Worm (Caenorhabditis elegans) whole organism, L2 larva: ENCODE results near the gene srt-69.

Experiments used
- C34F6.9 ChIP-seq: fragments of 150-350 bp; optimal IDR thresholded peaks from 2 replicates; lab custom pipeline; 2014; ENCODE audit warnings: missing biosample characterization, missing genetic modification characterization
- F13H6.1 ChIP-seq: sonication (generic microtip); optimal IDR thresholded peaks from 2 replicates; lab custom pipeline; 2016; ENCODE audit warnings: missing genetic modification characterization, missing compliant biosample characterization
- Y55F3AM.14 ChIP-seq: fragments of 200-800 bp; sonication (Bioruptor generic); optimal IDR thresholded peaks from 2 replicates; lab custom pipeline; 2018; ENCODE audit warnings: mild to moderate bottlenecking, missing genetic modification characterization, missing compliant biosample characterization
- ZK546.5 ChIP-seq: sonication (generic microtip); optimal IDR thresholded peaks from 2 replicates; lab custom pipeline; 2017; ENCODE audit warnings: missing biosample characterization, missing genetic modification characterization
- aly-2 ChIP-seq: fragments of 150-350 bp; optimal IDR thresholded peaks from 2 replicates; lab custom pipeline; 2014; ENCODE audit warnings: missing biosample characterization, missing genetic modification characterization
- ama-1 ChIP-seq: fragments of 150-350 bp; optimal IDR thresholded peaks from 2 replicates; lab custom pipeline; 2018; ENCODE audit warnings: inconsistent platforms
- blmp-1 ChIP-seq: sonication (generic microtip); optimal IDR thresholded peaks from 2 replicates; lab custom pipeline; 2017; ENCODE audit warnings: missing genetic modification characterization, mild to moderate bottlenecking, missing compliant biosample characterization, antibody characterized with exemption, moderate library complexity; ENCODE audit not compliant: insufficient read depth
- ceh-16 ChIP-seq: fragments of 150-350 bp; optimal IDR thresholded peaks from 2 replicates; lab custom pipeline; 2014; ENCODE audit warnings: missing biosample characterization, missing genetic modification characterization
- ceh-82 ChIP-seq: fragments of 150-350 bp; optimal IDR thresholded peaks from 2 replicates; lab custom pipeline; 2014; ENCODE audit warnings: missing biosample characterization, missing genetic modification characterization
- crh-2 ChIP-seq: sonication (generic microtip); optimal IDR thresholded peaks from 2 replicates; lab custom pipeline; 2017; ENCODE audit warnings: missing biosample characterization, missing genetic modification characterization
- egl-27 ChIP-seq: sonication (generic microtip); optimal IDR thresholded peaks from 3 replicates; lab custom pipeline; 2017; ENCODE audit warnings: missing biosample characterization, missing genetic modification reagents, missing genetic modification characterization
- elt-1 ChIP-seq: fragments of 150-350 bp; optimal IDR thresholded peaks from 2 replicates; lab custom pipeline; 2014; ENCODE audit warnings: missing biosample characterization, missing genetic modification characterization
- fos-1 ChIP-seq: fragments of 150-350 bp; optimal IDR thresholded peaks from 2 replicates; lab custom pipeline; 2014; ENCODE audit warnings: missing biosample characterization, missing genetic modification characterization
- gmeb-1 ChIP-seq: fragments of 150-350 bp; optimal IDR thresholded peaks from 2 replicates; lab custom pipeline; 2014; ENCODE audit warnings: missing biosample characterization, missing genetic modification characterization
- lin-11 ChIP-seq: fragments of 150-350 bp; sonication (generic microtip); optimal IDR thresholded peaks from 2 replicates; lab custom pipeline; 2014; ENCODE audit warnings: missing biosample characterization, missing genetic modification characterization, inconsistent platforms, mixed read lengths
- lin-13 ChIP-seq: fragments of 150-350 bp; optimal IDR thresholded peaks from 2 replicates; lab custom pipeline; 2014; ENCODE audit warnings: missing biosample characterization, missing genetic modification reagents, missing genetic modification characterization
- lin-39 ChIP-seq: fragments of 150-350 bp; optimal IDR thresholded peaks from 2 replicates; lab custom pipeline; 2014; ENCODE audit warnings: missing biosample characterization, missing genetic modification reagents, missing genetic modification characterization
- lsy-2 ChIP-seq, 2 experiments: fragments of 150-350 bp in 1 of 2; sonication (generic microtip) in 1 of 2; optimal IDR thresholded peaks; 2 replicates each; lab custom pipeline; 2014 to 2017; ENCODE audit warnings: missing biosample characterization in 2 of 2, missing genetic modification characterization in 2 of 2
- mab-5 ChIP-seq: fragments of 150-350 bp; optimal IDR thresholded peaks from 2 replicates; lab custom pipeline; 2014; ENCODE audit warnings: missing biosample characterization, missing genetic modification characterization
- mbf-1 ChIP-seq: sonication (generic microtip); optimal IDR thresholded peaks from 2 replicates; lab custom pipeline; 2017; ENCODE audit warnings: missing biosample characterization, missing genetic modification characterization
- mdl-1 ChIP-seq, 2 experiments: fragments of 150-350 bp in 1 of 2; sonication (generic microtip) in 1 of 2; optimal IDR thresholded peaks; 2 replicates each; lab custom pipeline; 2017; ENCODE audit warnings: missing biosample characterization in 2 of 2, missing genetic modification characterization in 2 of 2
- nhr-10 ChIP-seq: sonication (generic microtip); optimal IDR thresholded peaks from 2 replicates; lab custom pipeline; 2017; ENCODE audit warnings: missing biosample characterization, missing genetic modification characterization
- nhr-12 ChIP-seq: fragments of 150-350 bp; optimal IDR thresholded peaks from 2 replicates; lab custom pipeline; 2014; ENCODE audit warnings: missing biosample characterization, missing genetic modification characterization
- nhr-129 ChIP-seq: fragments of 150-350 bp; optimal IDR thresholded peaks from 2 replicates; lab custom pipeline; 2014; ENCODE audit warnings: missing biosample characterization, missing genetic modification characterization
- nhr-237 ChIP-seq: fragments of 150-350 bp; optimal IDR thresholded peaks from 2 replicates; lab custom pipeline; 2014; ENCODE audit warnings: missing biosample characterization, missing genetic modification characterization
- nhr-25 ChIP-seq: fragments of 150-350 bp; sonication (generic microtip); optimal IDR thresholded peaks from 3 replicates; lab custom pipeline; 2014; ENCODE audit warnings: missing biosample characterization, missing genetic modification characterization
- peb-1 ChIP-seq: fragments of 150-350 bp; optimal IDR thresholded peaks from 2 replicates; lab custom pipeline; 2014; ENCODE audit warnings: missing biosample characterization, missing genetic modification characterization
- sem-4 ChIP-seq: fragments of 150-350 bp; optimal IDR thresholded peaks from 2 replicates; lab custom pipeline; 2014; ENCODE audit warnings: missing biosample characterization, missing genetic modification reagents, missing genetic modification characterization
- snpc-4 ChIP-seq: fragments of 150-350 bp; optimal IDR thresholded peaks from 2 replicates; lab custom pipeline; 2014; ENCODE audit warnings: missing biosample characterization, missing genetic modification characterization
- unc-39 ChIP-seq: fragments of 150-350 bp; optimal IDR thresholded peaks from 2 replicates; lab custom pipeline; 2014; ENCODE audit warnings: missing biosample characterization, missing genetic modification characterization
- unc-55 ChIP-seq: fragments of 150-350 bp; sonication (generic microtip); optimal IDR thresholded peaks from 3 replicates; lab custom pipeline; 2014; ENCODE audit warnings: missing biosample characterization, missing genetic modification reagents, missing genetic modification characterization
- unc-62 ChIP-seq: fragments of 150-350 bp; optimal IDR thresholded peaks from 2 replicates; lab custom pipeline; 2014; ENCODE audit warnings: missing biosample characterization, missing genetic modification reagents, missing genetic modification characterization
- zag-1 ChIP-seq: fragments of 150-350 bp; optimal IDR thresholded peaks from 2 replicates; lab custom pipeline; 2014; ENCODE audit warnings: missing biosample characterization, missing genetic modification characterization
- ztf-1 ChIP-seq: fragments of 200-800 bp; sonication (Bioruptor generic); conservative IDR thresholded peaks from 2 replicates; pipeline ENCODE4 v1.3.6; 2022; ENCODE audit warnings: missing genetic modification characterization, missing compliant biosample characterization
- ztf-4 ChIP-seq: fragments of 150-350 bp; optimal IDR thresholded peaks from 2 replicates; lab custom pipeline; 2014; ENCODE audit warnings: missing biosample characterization, missing genetic modification characterization

srt-69 gene

ce11 chrV:5265581-5265980 is at the start of gene srt-69, which contains the start of gene B0238.12:
Gene srt-69 (minus strand): TSS chrV:5265681.
Gene B0238.12 (plus strand): TSS chrV:5265844.
- TF ChIP-seq ceh-16 (tag; lab: Kevin White, UChicago) (no peak), ceh-82 (tag; lab: Kevin White, UChicago) (no peak), ztf-1 (GFP tag; lab: Robert Waterston, UW) (no peak), lin-39 (tag; lab: Kevin White, UChicago) (no peak), mbf-1 (tag; lab: Kevin White, UChicago) (no peak), lin-13 (GFP tag; lab: Kevin White, UChicago) (no peak), lin-11 (tag; lab: Kevin White, UChicago) (no peak), gmeb-1 (tag; lab: Kevin White, UChicago) (no peak), nhr-12 (no peak), C34F6.9 (tag; lab: Kevin White, UChicago) (no peak), unc-39 (tag; lab: Kevin White, UChicago) (no peak), peb-1 (no peak), mab-5 (tag; lab: Kevin White, UChicago) (no peak)

- TF ChIP-seq lsy-2 (tag; optimal IDR thresholded peaks at IDR 0.05; lab: Kevin White, UChicago) (no peak), aly-2 (tag; lab: Kevin White, UChicago) (no peak), ama-1 (lab: Kevin White, UChicago) (no peak), elt-1 (tag; lab: Kevin White, UChicago) (no peak), sem-4 (tag; lab: Kevin White, UChicago) (no peak), blmp-1 (no peak), Y55F3AM.14 (GFP tag; lab: Kevin White, UChicago) (no peak), C34F6.9 (tag; lab: Kevin White, UChicago) (no peak), nhr-10 (tag; lab: Kevin White, UChicago) (no peak), ztf-4 (tag; lab: Kevin White, UChicago) (no peak), ceh-16 (tag; lab: Kevin White, UChicago) (no peak), egl-27 (tag; lab: Kevin White, UChicago) (no peak), nhr-237 (tag; lab: Kevin White, UChicago) (no peak), mbf-1 (tag; lab: Kevin White, UChicago) (no peak), nhr-129 (no peak), crh-2 (tag; lab: Kevin White, UChicago) (no peak), unc-62 (no peak), snpc-4 (tag; lab: Kevin White, UChicago) (no peak), nhr-25 (tag; lab: Kevin White, UChicago) (no peak), lin-11 (tag; lab: Kevin White, UChicago) (no peak)
These were observed 48.6 kb upstream of the srt-69 start, which contains the start of gene C10G8.2 for ce11 chrV:5314104-5314503. Gene C10G8.2 (plus strand): TSS chrV:5314404.

- no peak for TF ChIP-seq nhr-237 (tag; lab: Kevin White, UChicago)
- TF ChIP-seq mdl-1 (tag; optimal IDR thresholded peaks at IDR 0.05; lab: Kevin White, UChicago), result no peak
- no peak for TF ChIP-seq ztf-1 (GFP tag; lab: Robert Waterston, UW)
- no peak for TF ChIP-seq ZK546.5 (tag; lab: Kevin White, UChicago)
- TF ChIP-seq nhr-10 (tag; lab: Kevin White, UChicago), result no peak
- TF ChIP-seq lin-13 (GFP tag; lab: Kevin White, UChicago), result no peak
These were observed 47.0 kb upstream of the srt-69 start, which contains the start of gene C10G8.3 for ce11 chrV:5312453-5312852. Gene C10G8.3 (plus strand): TSS chrV:5312753.

- TF ChIP-seq nhr-10 (tag; lab: Kevin White, UChicago), result no peak
These were observed 46.2 kb upstream of the srt-69 start, which contains the start of gene C10G8.4 for ce11 chrV:5311635-5312034. Gene C10G8.4 (plus strand): TSS chrV:5311935.

- TF ChIP-seq ZK546.5 (tag; lab: Kevin White, UChicago) (no peak), unc-55 (GFP tag; lab: Kevin White, UChicago) (no peak), unc-39 (tag; lab: Kevin White, UChicago) (no peak), nhr-10 (tag; lab: Kevin White, UChicago) (no peak), zag-1 (no peak), C34F6.9 (tag; lab: Kevin White, UChicago) (no peak), F13H6.1 (tag; lab: Kevin White, UChicago) (no peak), ztf-1 (GFP tag; lab: Robert Waterston, UW) (no peak), nhr-129 (no peak), unc-62 (no peak), mbf-1 (tag; lab: Kevin White, UChicago) (no peak), blmp-1 (no peak), nhr-12 (no peak), fos-1 (tag; lab: Kevin White, UChicago) (no peak)
These were observed 38.9 kb upstream of the srt-69 start for ce11 chrV:5304366-5304765.
